Worm (Caenorhabditis elegans) whole organism, young adult: ENCODE results near the gene mrps-24.

ENCODE experiments used
- Y53F4B.3 ChIP-seq: fragments of 200-800 bp; sonication (Bioruptor generic); IDR thresholded peaks from 2 replicates; pipeline ENCODE4 v1.3.6; 2022; ENCODE audit warnings: missing genetic modification reagents, missing genetic modification characterization, missing compliant biosample characterization
- ama-1 ChIP-seq, 3 experiments: fragments of 150-350 bp in 1 of 3; sonication (generic microtip) in 2 of 3; optimal IDR thresholded peaks; 2 replicates each; lab custom pipeline; 2014 to 2018; ENCODE audit warnings: missing biosample characterization in 2 of 3, missing genetic modification characterization in 2 of 3, missing genetic modification reagents in 2 of 3
- athp-1 ChIP-seq: sonication (generic microtip); optimal IDR thresholded peaks from 2 replicates; lab custom pipeline; 2017; ENCODE audit warnings: mild to moderate bottlenecking, missing genetic modification characterization, missing compliant biosample characterization
- hlh-26 ChIP-seq: fragments of 200-800 bp; sonication (Bioruptor generic); conservative IDR thresholded peaks from 2 replicates; pipeline ENCODE4 v1.3.6; 2022; ENCODE audit warnings: missing genetic modification reagents, missing genetic modification characterization, missing compliant biosample characterization
- nhr-90 ChIP-seq: sonication (generic microtip); optimal IDR thresholded peaks from 2 replicates; lab custom pipeline; 2016; ENCODE audit warnings: missing genotype, mild to moderate bottlenecking, missing genetic modification characterization, missing compliant biosample characterization
- pbrm-1 ChIP-seq: fragments of 200-800 bp; sonication (Bioruptor generic); IDR thresholded peaks from 2 replicates; pipeline ENCODE4 v1.3.6; 2022; ENCODE audit warnings: missing genetic modification reagents, missing genetic modification characterization, missing compliant biosample characterization
- pha-4 ChIP-seq: fragments of 150-350 bp; sonication (generic microtip); optimal IDR thresholded peaks from 2 replicates; lab custom pipeline; 2014; ENCODE audit warnings: missing biosample characterization, missing genetic modification reagents, missing genetic modification characterization
- snpc-3.4 ChIP-seq: sonication (generic microtip); optimal IDR thresholded peaks from 2 replicates; lab custom pipeline; 2017; ENCODE audit warnings: missing genetic modification characterization, mild to moderate bottlenecking, missing compliant biosample characterization, antibody characterized with exemption, moderate library complexity, missing genotype, missing genetic modification reagents
- ztf-28 ChIP-seq: fragments of 200-800 bp; sonication (Bioruptor generic); IDR thresholded peaks from 2 replicates; pipeline ENCODE4 v1.3.6; 2022; ENCODE audit warnings: missing genetic modification reagents, missing genetic modification characterization, missing compliant biosample characterization

ce11 chrIV:7709701-7710100, at the start of gene mrps-24, which contains the start of the genes mrpl-1 and emc-6:
- TF ChIP-seq Y53F4B.3 (GFP tag; lab: Robert Waterston, UW) (no peak), ama-1 (optimal IDR thresholded peaks at IDR 0.05; lab: Kevin White, UChicago) (no peak), ama-1 (GFP tag; optimal IDR thresholded peaks at IDR 0.05; lab: Kevin White, UChicago) (no peak), pha-4 (tag; lab: Kevin White, UChicago) (no peak), ztf-28 (GFP tag; lab: Robert Waterston, UW) (no peak), nhr-90 (no peak), hlh-26 (GFP tag; lab: Robert Waterston, UW) (no peak), pbrm-1 (GFP tag; lab: Robert Waterston, UW) (no peak), athp-1 (tag; lab: Kevin White, UChicago) (no peak), snpc-3.4 (tag; lab: Kevin White, UChicago) (no peak)
